Worm (Caenorhabditis elegans) whole organism, early embryonic: ENCODE measurements around the gene F26F12.2.

Source experiments
- B0310.2 ChIP-seq: sonication (generic microtip); optimal IDR thresholded peaks from 2 replicates; lab custom pipeline; 2016; ENCODE audit warnings: mild to moderate bottlenecking, missing genetic modification characterization, missing compliant biosample characterization
- aly-1 ChIP-seq: sonication (generic microtip); optimal IDR thresholded peaks from 2 replicates; lab custom pipeline; 2016; ENCODE audit warnings: missing genetic modification characterization, missing compliant biosample characterization
- ama-1 ChIP-seq: fragments of 150-350 bp; optimal IDR thresholded peaks from 2 replicates; lab custom pipeline; 2014
- ceh-13 ChIP-seq: fragments of 200-800 bp; sonication (Bioruptor generic); optimal IDR thresholded peaks from 2 replicates; lab custom pipeline; 2018; ENCODE audit warnings: mild to moderate bottlenecking, missing genetic modification characterization, missing compliant biosample characterization
- ets-7 ChIP-seq: sonication (generic microtip); optimal IDR thresholded peaks from 2 replicates; lab custom pipeline; 2016; ENCODE audit warnings: missing genotype, missing genetic modification characterization, missing compliant biosample characterization
- flt-1 ChIP-seq: fragments of 200-800 bp; sonication (Bioruptor generic); IDR thresholded peaks from 2 replicates; pipeline ENCODE4 v1.3.6; 2022; ENCODE audit warnings: missing genetic modification characterization, missing compliant biosample characterization
- hmbx-1 ChIP-seq: sonication (generic microtip); optimal IDR thresholded peaks from 2 replicates; lab custom pipeline; 2016; ENCODE audit warnings: mild to moderate bottlenecking, missing genetic modification characterization, missing compliant biosample characterization
- hmg-4 ChIP-seq: fragments of 200-800 bp; sonication (Bioruptor generic); optimal IDR thresholded peaks from 2 replicates; lab custom pipeline; 2018; ENCODE audit warnings: mild to moderate bottlenecking, missing genetic modification characterization, missing compliant biosample characterization
- hnd-1 ChIP-seq: sonication (generic microtip); optimal IDR thresholded peaks from 2 replicates; lab custom pipeline; 2016; ENCODE audit warnings: missing genetic modification characterization, missing compliant biosample characterization
- pes-1 ChIP-seq: fragments of 200-800 bp; sonication (Bioruptor generic); IDR thresholded peaks from 2 replicates; pipeline ENCODE4 v1.3.6; 2022; ENCODE audit warnings: missing genetic modification reagents, missing genetic modification characterization, missing compliant biosample characterization
- scrt-1 ChIP-seq: fragments of 200-800 bp; sonication (Bioruptor generic); IDR thresholded peaks from 2 replicates; pipeline ENCODE4 v1.3.6; 2022; ENCODE audit warnings: missing genetic modification characterization, missing compliant biosample characterization
- sea-1 ChIP-seq: fragments of 200-800 bp; sonication (Bioruptor generic); conservative IDR thresholded peaks from 2 replicates; pipeline ENCODE4 v1.3.6; 2022; ENCODE audit warnings: missing genetic modification characterization, missing compliant biosample characterization
- tbx-11 ChIP-seq: fragments of 200-800 bp; sonication (Bioruptor generic); IDR thresholded peaks from 2 replicates; pipeline ENCODE4 v1.3.6; 2022; ENCODE audit warnings: missing genetic modification characterization, missing compliant biosample characterization
- tra-4 ChIP-seq: sonication (generic microtip); optimal IDR thresholded peaks from 2 replicates; lab custom pipeline; 2017; ENCODE audit warnings: missing genetic modification characterization, missing compliant biosample characterization

DNA sequence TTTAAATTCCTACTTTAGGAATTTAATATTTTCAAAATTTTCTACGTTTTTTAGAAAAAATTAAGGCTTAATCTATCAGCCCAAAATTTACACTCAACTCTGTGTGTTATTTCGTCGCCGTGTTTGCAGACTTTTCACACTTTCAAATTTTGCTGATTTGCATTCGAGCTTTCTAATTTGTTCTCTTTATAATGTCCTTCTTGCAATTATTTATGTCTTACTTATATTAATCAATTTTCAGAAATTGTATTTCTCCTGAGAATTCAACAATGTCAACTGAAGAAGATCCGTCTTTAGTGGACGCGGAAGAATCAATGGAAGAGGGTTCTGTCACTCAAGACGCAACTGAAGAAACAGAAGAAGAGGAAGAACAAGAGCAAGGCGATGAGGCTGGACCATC is 11.8 kb downstream of the F26F12.2 start, which contains the start of gene let-418:
- TF ChIP-seq aly-1 (tag; lab: Kevin White, UChicago) (no peak), tra-4 (no peak), hmbx-1 (tag; lab: Kevin White, UChicago) (no peak), ama-1 (lab: Kevin White, UChicago) (no peak), flt-1 (no peak), hnd-1 (no peak), hmg-4 (GFP tag; lab: Kevin White, UChicago) (no peak), B0310.2 (tag; lab: Kevin White, UChicago) (no peak), ceh-13 (GFP tag; lab: Kevin White, UChicago) (no peak), tbx-11 (GFP tag; lab: Robert Waterston, UW) (no peak), ets-7 (tag; lab: Kevin White, UChicago) (no peak), pes-1 (no peak), sea-1 (GFP tag; lab: Robert Waterston, UW) (no peak), scrt-1 (GFP tag; lab: Robert Waterston, UW) (no peak)
